Worm (Caenorhabditis elegans): ENCODE results near the gene dhs-21.

- TF ChIP-seq tab-1 (GFP tag; IDR thresholded peaks at IDR 0.05) (no peak), med-1 (GFP tag; optimal IDR thresholded peaks at IDR 0.05; ENCODE audit: insufficient read depth) (no peak), ztf-23 (GFP tag; IDR thresholded peaks at IDR 0.05) (no peak), ztf-29 (GFP tag; IDR thresholded peaks at IDR 0.05) (no peak), flt-1 (GFP tag; IDR thresholded peaks at IDR 0.05) (no peak), klf-2 (GFP tag; conservative IDR thresholded peaks at IDR 0.05) (no peak)
These were observed 6.3 kb downstream of the dhs-21 start, which contains the start of gene R11D1.13 for ce11 chrV:12727104-12727637.

Measured in whole organism, midembryonic.